Worm (Caenorhabditis elegans): ENCODE results near the gene clec-124.

clec-124 gene

ce11 chrII:3270598-3270997, 21.1 kb downstream of the clec-124 start:
- no peak for TF ChIP-seq eor-1 (tag; optimal IDR thresholded peaks at IDR 0.05)
- no peak for TF ChIP-seq elt-1 (tag; optimal IDR thresholded peaks at IDR 0.05)
- TF ChIP-seq fos-1 (tag; optimal IDR thresholded peaks at IDR 0.05) = no peak
- no peak for TF ChIP-seq ZK546.5 (tag; optimal IDR thresholded peaks at IDR 0.05)
- TF ChIP-seq jun-1 (tag; optimal IDR thresholded peaks at IDR 0.05) = no peak
- TF ChIP-seq tbx-2 (tag; optimal IDR thresholded peaks at IDR 0.05) = no peak
- TF ChIP-seq nhr-237 (tag; optimal IDR thresholded peaks at IDR 0.05) = no peak
- TF ChIP-seq pha-4 (tag; optimal IDR thresholded peaks at IDR 0.05) = no peak
- no peak for TF ChIP-seq lin-39 (tag; optimal IDR thresholded peaks at IDR 0.05)
- no peak for TF ChIP-seq aly-2 (tag; optimal IDR thresholded peaks at IDR 0.05)
- no peak for TF ChIP-seq fkh-2 (tag; optimal IDR thresholded peaks at IDR 0.05)
- no peak for TF ChIP-seq sea-2 (GFP tag; optimal IDR thresholded peaks at IDR 0.05)
- no peak for TF ChIP-seq ama-1 (optimal IDR thresholded peaks at IDR 0.05)
- TF ChIP-seq egl-5 (tag; optimal IDR thresholded peaks at IDR 0.05) = no peak
- no peak for TF ChIP-seq nhr-67 (tag; optimal IDR thresholded peaks at IDR 0.05)
- TF ChIP-seq daf-12 (tag; optimal IDR thresholded peaks at IDR 0.05) = no peak
- no peak for TF ChIP-seq snpc-4 (tag; optimal IDR thresholded peaks at IDR 0.05)
- no peak for TF ChIP-seq hmg-11 (tag; optimal IDR thresholded peaks at IDR 0.05)
- TF ChIP-seq egl-27 (tag; optimal IDR thresholded peaks at IDR 0.05) = no peak

DNA sequence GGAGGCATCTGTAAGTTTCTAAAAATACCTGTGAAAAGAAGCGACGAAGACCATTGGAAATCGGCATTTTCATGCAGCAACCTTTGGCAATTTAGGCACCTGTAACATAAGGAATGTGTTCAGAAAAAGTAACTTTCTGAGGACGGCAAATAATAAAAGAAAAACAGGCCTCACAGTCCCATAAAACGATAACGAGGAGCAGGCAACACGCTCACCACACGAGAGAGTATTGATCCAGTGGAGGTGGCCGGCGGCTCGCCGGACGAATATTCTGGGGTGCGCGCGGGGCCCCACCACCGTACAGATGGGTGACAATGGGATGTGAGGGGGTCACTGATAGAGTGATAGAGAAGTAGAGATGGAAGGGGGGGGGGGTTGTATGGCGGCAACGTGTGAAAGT, 25.4 kb downstream of the clec-124 start, which contains the start of gene F02E11.3:
Gene F02E11.3 (minus strand): TSS at position 101 of the 400 bp plus-strand sequence.
- TF ChIP-seq ZK546.5 (tag; optimal IDR thresholded peaks at IDR 0.05) (no peak), lsy-12 (tag; optimal IDR thresholded peaks at IDR 0.05) (no peak), snpc-4 (tag; optimal IDR thresholded peaks at IDR 0.05) (no peak), R02D3.7 (tag; optimal IDR thresholded peaks at IDR 0.05) (no peak), pqm-1 (tag; optimal IDR thresholded peaks at IDR 0.05) (no peak), ama-1 (optimal IDR thresholded peaks at IDR 0.05) (no peak), nhr-23 (tag; optimal IDR thresholded peaks at IDR 0.05) (no peak), nhr-237 (tag; optimal IDR thresholded peaks at IDR 0.05) (no peak), egl-5 (tag; optimal IDR thresholded peaks at IDR 0.05) (no peak)

ce11 chrII:3277686-3278085, 28.2 kb downstream of the clec-124 start, which contains the start of gene F02E11.4:
F02E11.4 (minus strand) TSS chrII:3277786.
- TF ChIP-seq R02D3.7 (tag; optimal IDR thresholded peaks at IDR 0.05) = no peak
- no peak for TF ChIP-seq nhr-23 (tag; optimal IDR thresholded peaks at IDR 0.05)
- no peak for TF ChIP-seq elt-1 (tag; optimal IDR thresholded peaks at IDR 0.05)
- no peak for TF ChIP-seq unc-39 (tag; optimal IDR thresholded peaks at IDR 0.05)
- no peak for TF ChIP-seq fkh-2 (tag; optimal IDR thresholded peaks at IDR 0.05)
- no peak for TF ChIP-seq lin-39 (tag; optimal IDR thresholded peaks at IDR 0.05)
- no peak for TF ChIP-seq ceh-9 (tag; optimal IDR thresholded peaks at IDR 0.05)
- no peak for TF ChIP-seq snpc-4 (tag; optimal IDR thresholded peaks at IDR 0.05)
- no peak for TF ChIP-seq lsy-12 (tag; optimal IDR thresholded peaks at IDR 0.05)
- no peak for TF ChIP-seq nhr-11 (tag; optimal IDR thresholded peaks at IDR 0.05)
- TF ChIP-seq nhr-12 (tag; optimal IDR thresholded peaks at IDR 0.05) = no peak
- TF ChIP-seq pha-4 (tag; optimal IDR thresholded peaks at IDR 0.05) = no peak
- TF ChIP-seq nhr-43 (tag; optimal IDR thresholded peaks at IDR 0.05; ENCODE audit: poor library complexity, severe bottlenecking) = no peak
- TF ChIP-seq unc-62 (GFP tag; optimal IDR thresholded peaks at IDR 0.05) = no peak
- no peak for TF ChIP-seq nhr-67 (tag; optimal IDR thresholded peaks at IDR 0.05)
- no peak for TF ChIP-seq aly-2 (tag; optimal IDR thresholded peaks at IDR 0.05)

- no peak for TF ChIP-seq ceh-16 (tag; optimal IDR thresholded peaks at IDR 0.05)
- TF ChIP-seq snpc-4 (tag; optimal IDR thresholded peaks at IDR 0.05) = no peak
Observed at ce11 chrII:3278634-3279033, 29.1 kb downstream of the clec-124 start, which contains the start of gene wht-4. wht-4 (plus strand) TSS chrII:3278934.

- TF ChIP-seq unc-62 (GFP tag; optimal IDR thresholded peaks at IDR 0.05) (no peak), pha-4 (tag; optimal IDR thresholded peaks at IDR 0.05) (no peak), elt-1 (tag; optimal IDR thresholded peaks at IDR 0.05) (no peak), elt-2 (tag; optimal IDR thresholded peaks at IDR 0.05) (no peak), tbx-2 (tag; optimal IDR thresholded peaks at IDR 0.05) (no peak), ceh-9 (tag; optimal IDR thresholded peaks at IDR 0.05) (no peak)
Observed at ce11 chrII:3282353-3282752, 32.8 kb downstream of the clec-124 start, which contains the start of gene nep-13. nep-13 (plus strand) TSS chrII:3282653.

DNA sequence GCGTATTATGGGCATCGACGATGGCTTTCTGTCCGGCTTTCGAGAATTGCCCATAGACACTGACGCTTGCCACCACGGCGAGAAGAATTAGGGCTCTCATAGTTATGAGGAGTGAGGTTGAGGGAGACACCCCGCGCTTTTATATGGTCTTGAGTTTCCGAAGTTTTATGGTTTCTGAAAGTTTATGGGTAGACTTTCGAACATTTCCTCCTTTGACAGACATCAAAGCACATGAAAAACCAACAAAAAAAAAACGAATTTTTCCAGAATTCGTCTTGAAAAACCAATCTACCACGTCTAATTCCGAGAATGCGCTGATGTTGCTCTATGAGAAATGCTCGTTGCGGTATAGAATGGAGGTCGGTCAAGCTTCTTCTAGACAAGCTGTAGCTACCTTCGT, 35.1 kb downstream of the clec-124 start, which contains the start of gene scl-15:
Gene scl-15 (minus strand): TSS at position 101 of the 400 bp plus-strand sequence.
- no peak for TF ChIP-seq zag-1 (tag; optimal IDR thresholded peaks at IDR 0.05)
- no peak for TF ChIP-seq nhr-67 (tag; optimal IDR thresholded peaks at IDR 0.05)
- no peak for TF ChIP-seq sea-2 (GFP tag; optimal IDR thresholded peaks at IDR 0.05)
- TF ChIP-seq egl-27 (tag; optimal IDR thresholded peaks at IDR 0.05) = no peak
- TF ChIP-seq unc-39 (tag; optimal IDR thresholded peaks at IDR 0.05) = no peak
- TF ChIP-seq lsy-12 (tag; optimal IDR thresholded peaks at IDR 0.05) = no peak
- TF ChIP-seq aly-2 (tag; optimal IDR thresholded peaks at IDR 0.05) = no peak
- TF ChIP-seq hmg-11 (tag; optimal IDR thresholded peaks at IDR 0.05) = no peak
- no peak for TF ChIP-seq elt-3 (tag; optimal IDR thresholded peaks at IDR 0.05)
- no peak for TF ChIP-seq lin-15B (tag; optimal IDR thresholded peaks at IDR 0.05)
- no peak for TF ChIP-seq elt-2 (tag; optimal IDR thresholded peaks at IDR 0.05)
- no peak for TF ChIP-seq nhr-77 (tag; optimal IDR thresholded peaks at IDR 0.05)
- no peak for TF ChIP-seq mdl-1 (tag; optimal IDR thresholded peaks at IDR 0.05)
- TF ChIP-seq nhr-12 (tag; optimal IDR thresholded peaks at IDR 0.05) = no peak
- no peak for TF ChIP-seq pha-4 (tag; optimal IDR thresholded peaks at IDR 0.05)
- TF ChIP-seq nhr-43 (tag; optimal IDR thresholded peaks at IDR 0.05; ENCODE audit: poor library complexity, severe bottlenecking) = no peak
